Worm (Caenorhabditis elegans) whole organism, midembryonic: ENCODE results near the gene col-78.

Source experiments
- T22C8.4 ChIP-seq: fragments of 200-800 bp; sonication (Bioruptor generic); IDR thresholded peaks from 2 replicates; pipeline ENCODE4 v1.3.6; 2022; ENCODE audit warnings: missing genetic modification characterization, missing compliant biosample characterization
- cog-1 ChIP-seq: sonication (generic microtip); optimal IDR thresholded peaks from 2 replicates; lab custom pipeline; 2016; ENCODE audit warnings: missing genetic modification characterization, missing compliant biosample characterization
- flt-1 ChIP-seq: fragments of 200-800 bp; sonication (Bioruptor generic); IDR thresholded peaks from 2 replicates; pipeline ENCODE4 v1.3.6; 2022; ENCODE audit warnings: missing genetic modification characterization, missing compliant biosample characterization
- klf-2 ChIP-seq: fragments of 200-800 bp; sonication (Bioruptor generic); conservative IDR thresholded peaks from 2 replicates; pipeline ENCODE4 v1.3.6; 2022; ENCODE audit warnings: missing genetic modification reagents, missing genetic modification characterization, missing compliant biosample characterization
- med-1 ChIP-seq: sonication (generic microtip); optimal IDR thresholded peaks from 2 replicates; lab custom pipeline; 2017; ENCODE audit warnings: missing genetic modification characterization, mild to moderate bottlenecking, missing compliant biosample characterization, antibody characterized with exemption, missing genetic modification reagents; ENCODE audit not compliant: insufficient read depth
- ref-1 ChIP-seq: fragments of 200-800 bp; sonication (Bioruptor generic); conservative IDR thresholded peaks from 2 replicates; pipeline ENCODE4 v1.3.6; 2022; ENCODE audit warnings: missing genetic modification reagents, missing genetic modification characterization, missing compliant biosample characterization
- tab-1 ChIP-seq: fragments of 200-800 bp; sonication (Bioruptor generic); IDR thresholded peaks from 2 replicates; pipeline ENCODE4 v1.3.6; 2022; ENCODE audit warnings: missing genetic modification characterization, missing compliant biosample characterization
- ztf-23 ChIP-seq: fragments of 200-800 bp; sonication (Bioruptor generic); IDR thresholded peaks from 2 replicates; pipeline ENCODE4 v1.3.6; 2022; ENCODE audit warnings: missing genetic modification reagents, missing genetic modification characterization, missing compliant biosample characterization
- ztf-29 ChIP-seq: fragments of 200-800 bp; sonication (Bioruptor generic); IDR thresholded peaks from 2 replicates; pipeline ENCODE4 v1.3.6; 2022; ENCODE audit warnings: missing genetic modification reagents, missing genetic modification characterization, missing compliant biosample characterization

col-78 gene

DNA sequence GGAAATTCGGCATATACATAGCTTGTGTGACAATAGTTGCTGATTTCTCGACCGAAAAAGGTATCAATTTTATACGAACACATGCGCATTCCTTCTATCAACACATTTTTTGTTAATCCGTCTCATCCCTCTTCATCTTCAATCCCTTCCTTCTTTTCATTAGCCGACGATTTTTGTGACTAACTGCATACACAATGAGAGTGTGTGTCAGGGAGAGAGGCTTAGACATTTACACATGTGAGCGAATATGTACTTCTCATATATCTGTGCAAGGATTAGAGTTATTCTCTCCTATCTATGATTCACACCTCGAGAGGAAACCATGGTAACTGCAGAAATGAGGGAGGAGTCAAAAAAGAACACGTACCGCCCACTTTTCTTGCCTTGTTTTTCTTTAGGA is 22.0 kb upstream of the col-78 start:
- TF ChIP-seq ref-1 = no peak

DNA sequence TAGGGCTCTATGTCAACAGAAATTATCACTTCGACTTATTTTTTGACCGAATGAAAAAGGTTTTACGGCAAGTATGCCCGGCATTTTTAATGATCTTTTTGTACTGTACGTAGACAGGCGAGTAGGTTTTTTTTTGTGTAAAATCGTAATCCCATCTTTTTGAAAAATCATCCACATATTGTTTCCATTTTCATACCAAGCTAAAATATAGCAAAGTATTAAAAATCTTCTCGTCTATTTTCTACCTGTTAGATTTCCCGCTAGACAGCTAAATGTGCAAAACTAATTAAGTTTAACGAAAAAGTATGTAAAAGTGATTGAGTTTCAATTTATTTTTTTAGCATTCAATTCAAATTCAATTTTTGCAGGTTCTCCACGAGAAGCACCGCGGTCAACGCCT is 21.0 kb upstream of the col-78 start, which contains the start of gene C16D2.1:
Gene C16D2.1 (plus strand): TSS at position 301 of the 400 bp plus-strand sequence.
- TF ChIP-seq ztf-29 (no peak), tab-1 (no peak), ref-1 (no peak), klf-2 (no peak), cog-1 (tag; lab: Kevin White, UChicago) (no peak), ztf-23 (GFP tag; lab: Robert Waterston, UW) (no peak), T22C8.4 (no peak), flt-1 (GFP tag; lab: Robert Waterston, UW) (no peak), med-1 (no peak)

DNA sequence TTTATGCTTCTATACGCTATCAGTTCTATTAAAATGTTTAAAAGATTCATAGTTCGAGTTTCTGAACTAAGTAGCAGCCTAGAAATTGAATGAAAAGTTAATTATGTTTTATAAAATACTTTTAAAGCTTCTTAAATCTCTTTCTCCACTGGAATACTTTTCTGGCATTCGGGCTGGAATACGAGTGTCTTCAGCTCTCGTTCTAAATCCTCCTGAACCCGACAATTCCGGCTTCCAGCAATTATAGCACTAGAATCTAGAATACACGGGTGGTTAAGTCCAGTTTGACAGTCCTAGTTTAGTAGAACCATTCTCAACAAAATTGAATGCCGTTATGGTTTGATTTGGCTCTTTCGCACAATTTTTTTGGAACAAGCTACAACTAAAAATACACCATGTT is 20.0 kb upstream of the col-78 start:
- TF ChIP-seq T22C8.4 (no peak), klf-2 (no peak), cog-1 (tag; lab: Kevin White, UChicago) (no peak), tab-1 (no peak), ref-1 (no peak), ztf-29 (no peak), med-1 (no peak), flt-1 (GFP tag; lab: Robert Waterston, UW) (no peak), ztf-23 (GFP tag; lab: Robert Waterston, UW) (no peak)

DNA sequence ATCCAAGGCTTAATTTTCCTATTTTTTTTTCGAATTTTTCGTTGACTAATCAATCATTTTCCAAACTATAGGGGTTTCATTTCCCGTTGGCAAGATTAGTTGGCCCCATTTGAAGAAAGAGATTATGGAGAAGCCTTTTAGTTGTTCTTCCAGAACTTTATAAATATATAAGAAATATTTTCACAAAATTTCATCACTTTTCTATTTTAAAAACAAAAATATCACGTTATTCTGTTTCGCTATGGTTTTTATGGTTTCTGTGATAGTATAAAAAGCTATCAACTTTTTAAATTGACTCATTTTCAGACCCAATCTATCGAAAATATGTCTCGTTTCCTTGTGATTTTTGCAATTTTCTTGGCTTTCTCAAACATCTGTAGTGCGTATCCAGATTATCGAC is 16.5 kb upstream of the col-78 start, which contains the start of gene nlp-78:
Gene nlp-78 (plus strand): TSS at position 301 of the 400 bp plus-strand sequence.
- no peak for TF ChIP-seq ztf-29
- no peak for TF ChIP-seq T22C8.4
- TF ChIP-seq flt-1 (GFP tag; lab: Robert Waterston, UW) = no peak
- no peak for TF ChIP-seq cog-1 (tag; lab: Kevin White, UChicago)

DNA sequence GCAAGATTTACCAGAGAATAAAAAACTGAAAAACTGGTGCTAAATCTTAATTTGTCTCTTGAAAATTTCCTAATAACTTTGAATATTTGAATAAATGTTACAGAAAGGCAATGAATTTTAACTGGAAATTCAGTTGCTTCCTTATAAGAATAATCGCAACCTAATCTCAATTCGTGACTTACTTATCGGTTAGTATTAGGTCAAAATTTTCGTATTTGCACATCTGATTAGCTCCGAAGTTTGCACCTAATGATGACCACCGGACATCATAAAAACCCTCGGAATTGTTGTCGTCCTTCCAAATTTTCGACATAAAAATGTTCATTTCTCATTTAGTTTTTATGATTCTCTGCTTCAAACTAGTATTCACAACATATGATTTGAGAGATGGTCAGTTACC is 14.5 kb upstream of the col-78 start, which contains the start of gene C16D2.3:
Gene C16D2.3 (plus strand): TSS at position 301 of the 400 bp plus-strand sequence.
- TF ChIP-seq med-1 = no peak
- TF ChIP-seq cog-1 (tag; lab: Kevin White, UChicago) = no peak
- TF ChIP-seq ztf-29 = no peak
- no peak for TF ChIP-seq ztf-23 (GFP tag; lab: Robert Waterston, UW)
- TF ChIP-seq flt-1 (GFP tag; lab: Robert Waterston, UW) = no peak
- no peak for TF ChIP-seq ref-1
- no peak for TF ChIP-seq klf-2
- TF ChIP-seq tab-1 = no peak
- no peak for TF ChIP-seq T22C8.4

DNA sequence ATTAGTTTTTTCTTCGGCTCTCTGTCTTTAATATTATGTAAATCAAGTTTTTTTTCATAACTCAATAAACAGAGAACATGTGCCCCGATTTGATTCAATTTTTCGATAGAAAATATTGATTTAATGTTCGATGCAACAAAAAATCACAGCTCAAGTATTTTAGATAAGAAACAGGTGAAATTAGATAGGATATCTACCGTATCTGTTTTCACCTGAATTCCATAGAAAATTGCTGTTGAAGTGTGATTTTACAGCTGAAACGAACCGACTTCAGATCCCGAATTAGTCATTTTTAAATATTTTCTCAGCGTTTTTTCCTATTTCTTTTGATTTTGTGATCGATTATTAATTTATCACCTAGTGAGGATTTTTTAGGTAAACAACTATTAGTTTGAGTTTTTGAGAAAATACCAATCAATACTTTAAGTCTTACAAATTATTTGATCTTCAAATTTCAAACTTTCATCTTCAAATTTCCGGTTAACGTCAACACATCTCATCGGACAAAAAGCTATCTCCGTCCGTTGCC is 13.1 kb upstream of the col-78 start, which contains the start of gene Y9C2UA.1:
Gene Y9C2UA.1 (plus strand): TSS at position 479 of the 529 bp plus-strand sequence.
- TF ChIP-seq ztf-23 (GFP tag; lab: Robert Waterston, UW) (no peak), med-1 (no peak), klf-2 (no peak), tab-1 (no peak), ref-1 (no peak), flt-1 (GFP tag; lab: Robert Waterston, UW) (no peak), ztf-29 (no peak), cog-1 (tag; lab: Kevin White, UChicago) (no peak), T22C8.4 (no peak)

DNA sequence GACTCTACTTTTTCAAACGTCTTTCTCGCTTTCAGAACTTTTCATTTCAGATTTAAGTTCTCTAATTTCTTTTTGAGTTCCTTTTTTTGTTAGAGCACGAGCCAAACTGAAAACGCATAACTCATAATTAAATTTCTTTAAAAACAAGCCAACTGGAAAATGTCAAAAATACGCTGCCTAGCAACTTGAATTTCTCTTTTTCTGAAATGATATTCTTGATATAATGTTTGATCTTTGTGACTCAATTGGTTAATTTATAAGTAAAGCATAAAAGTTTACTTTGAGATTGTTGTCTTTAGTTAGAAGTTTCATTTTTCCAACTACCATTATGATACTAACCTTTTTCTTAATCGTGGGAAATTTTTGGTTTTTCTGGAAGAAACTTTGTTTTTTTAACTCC is 11.2 kb upstream of the col-78 start:
- TF ChIP-seq ztf-23 (GFP tag; lab: Robert Waterston, UW) (no peak), med-1 (no peak), tab-1 (no peak), ref-1 (no peak), flt-1 (GFP tag; lab: Robert Waterston, UW) (no peak), klf-2 (no peak), T22C8.4 (no peak), ztf-29 (no peak), cog-1 (tag; lab: Kevin White, UChicago) (no peak)

DNA sequence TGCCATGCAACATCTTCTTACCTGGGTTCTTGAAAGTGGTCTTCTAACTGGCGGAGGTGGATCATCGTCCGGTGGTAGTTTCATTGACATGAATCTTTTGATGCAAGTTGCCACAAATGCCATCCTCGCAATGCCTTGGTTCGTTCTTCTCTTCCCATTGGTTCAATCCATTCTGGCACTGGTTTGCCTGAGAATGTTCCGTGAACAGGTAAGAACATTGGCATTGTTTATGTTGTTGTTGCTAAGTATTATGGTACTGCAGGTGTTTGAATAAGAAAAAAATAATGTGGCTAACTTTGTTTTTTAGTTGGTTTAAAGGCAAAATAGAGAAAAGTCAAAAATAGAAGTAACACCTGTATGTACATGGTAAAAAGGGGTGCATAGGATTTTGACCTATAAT is 8.5 kb upstream of the col-78 start:
- TF ChIP-seq ztf-29 (no peak), ref-1 (no peak), T22C8.4 (no peak), flt-1 (GFP tag; lab: Robert Waterston, UW) (no peak), med-1 (no peak), ztf-23 (GFP tag; lab: Robert Waterston, UW) (no peak), tab-1 (no peak), klf-2 (no peak), cog-1 (tag; lab: Kevin White, UChicago) (no peak)

DNA sequence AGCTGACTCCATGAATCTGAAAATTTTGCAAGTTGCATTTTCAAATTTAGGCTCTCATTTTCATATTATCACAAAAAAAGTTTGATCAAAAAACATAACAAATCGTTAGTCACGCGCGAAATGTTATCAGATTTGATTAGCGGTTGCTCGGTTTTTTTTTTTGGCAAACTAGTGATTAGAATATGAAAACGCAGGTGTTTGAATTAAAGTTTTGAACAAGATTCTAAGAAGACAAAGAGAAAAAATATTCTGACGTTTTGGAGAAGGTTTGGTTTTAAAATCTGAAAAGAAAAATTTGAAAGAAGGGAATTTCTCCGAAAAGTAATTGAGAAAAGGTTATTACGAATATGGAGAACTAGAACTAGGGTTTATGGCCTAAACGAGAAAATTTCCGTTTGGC is 8.0 kb upstream of the col-78 start:
- TF ChIP-seq ref-1 (no peak), klf-2 (no peak), tab-1 (no peak), ztf-29 (no peak), T22C8.4 (no peak), cog-1 (tag; lab: Kevin White, UChicago) (no peak), ztf-23 (GFP tag; lab: Robert Waterston, UW) (no peak), flt-1 (GFP tag; lab: Robert Waterston, UW) (no peak), med-1 (no peak)

DNA sequence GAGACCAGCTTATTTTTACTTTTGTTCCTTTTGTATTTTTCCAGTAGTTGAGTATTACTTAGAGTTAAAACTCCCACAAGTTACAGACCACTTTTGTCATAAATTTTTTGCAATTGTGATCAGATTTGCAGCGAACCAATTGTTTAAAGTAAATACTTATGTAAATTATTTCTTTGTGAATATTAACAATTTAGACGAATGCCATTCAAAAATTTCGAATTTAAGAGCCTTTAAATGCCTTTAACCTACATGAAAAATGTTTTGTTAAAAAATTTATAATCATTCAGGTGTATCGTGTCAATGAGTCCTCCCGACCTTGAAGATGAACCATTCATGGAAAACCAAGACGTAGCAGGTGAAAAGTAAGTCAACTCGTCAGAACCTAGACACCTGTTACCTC is 6.4 kb upstream of the col-78 start, which contains the start of gene W07A12.4:
Gene W07A12.4 (plus strand): TSS at position 301 of the 400 bp plus-strand sequence.
- TF ChIP-seq cog-1 (tag; lab: Kevin White, UChicago) = no peak
- no peak for TF ChIP-seq klf-2
- TF ChIP-seq ref-1 = no peak
- no peak for TF ChIP-seq ztf-23 (GFP tag; lab: Robert Waterston, UW)

DNA sequence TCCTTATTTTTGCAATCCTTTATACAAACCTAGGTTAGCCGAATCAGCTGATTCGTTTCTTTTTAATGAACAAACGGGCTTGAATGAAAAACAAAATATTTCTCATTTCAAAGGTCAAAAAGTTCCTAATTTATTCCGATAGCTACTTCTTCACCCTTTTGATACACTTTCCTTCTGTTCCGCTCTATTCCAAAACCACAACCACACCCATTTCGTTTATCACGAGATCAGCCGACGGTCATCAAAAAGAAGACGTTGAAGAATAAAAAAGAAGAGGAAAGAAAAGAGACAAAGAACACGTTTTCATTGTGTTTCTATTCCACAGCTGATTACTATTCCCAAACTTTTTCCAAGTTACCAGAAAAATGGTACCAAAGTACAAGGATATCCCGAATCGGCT is 4.3 kb upstream of the col-78 start:
- TF ChIP-seq med-1 (no peak), flt-1 (GFP tag; lab: Robert Waterston, UW) (no peak), klf-2 (no peak)

DNA sequence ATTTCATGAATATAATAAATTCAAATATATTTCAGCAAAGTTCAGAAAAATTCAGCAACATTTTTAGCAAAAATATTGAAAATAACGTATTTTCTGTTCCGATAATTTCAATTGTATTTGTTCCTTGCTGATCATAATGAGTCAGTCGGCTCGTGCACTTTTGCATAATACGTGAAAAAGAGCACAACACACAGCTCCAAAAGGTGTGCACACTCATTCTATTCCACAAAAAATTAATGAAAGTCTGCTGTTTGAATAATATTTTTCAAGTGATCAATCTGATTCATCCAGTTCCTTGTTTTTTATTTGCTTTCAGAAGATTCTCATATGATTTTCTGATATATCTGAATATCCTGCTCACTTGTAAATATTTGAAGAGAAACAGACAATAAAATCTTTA is 2.0 kb downstream of the col-78 start:
- TF ChIP-seq cog-1 (tag; lab: Kevin White, UChicago) = no peak
- no peak for TF ChIP-seq ref-1
